Worm (Caenorhabditis elegans) whole organism, L4 larva: Measurements from ENCODE around the gene sre-20.

Source experiments
- aha-1 ChIP-seq: fragments of 150-350 bp; peaks from one replicate; lab custom pipeline; 2014; ENCODE audit warnings: missing biosample characterization, missing genetic modification characterization
- ama-1 ChIP-seq: fragments of 150-350 bp; optimal IDR thresholded peaks from 2 replicates; lab custom pipeline; 2014; ENCODE audit warnings: inconsistent platforms, mixed read lengths
- arid-1 ChIP-seq: fragments of 200-800 bp; sonication (Bioruptor generic); conservative IDR thresholded peaks from 2 replicates; pipeline ENCODE4 v1.3.6; 2022; ENCODE audit warnings: missing genetic modification reagents, missing genetic modification characterization, missing compliant biosample characterization
- ceh-82 ChIP-seq: sonication (generic microtip); optimal IDR thresholded peaks from 2 replicates; lab custom pipeline; 2017; ENCODE audit warnings: missing biosample characterization, missing genetic modification characterization
- egl-27 ChIP-seq: sonication (generic microtip); optimal IDR thresholded peaks from 3 replicates; lab custom pipeline; 2017; ENCODE audit warnings: missing biosample characterization, missing genetic modification reagents, missing genetic modification characterization
- fkh-10 ChIP-seq: fragments of 150-350 bp; optimal IDR thresholded peaks from 2 replicates; lab custom pipeline; 2014; ENCODE audit warnings: missing biosample characterization, missing genetic modification reagents, missing genetic modification characterization
- fos-1 ChIP-seq: fragments of 150-350 bp; optimal IDR thresholded peaks from 2 replicates; lab custom pipeline; 2014; ENCODE audit warnings: missing biosample characterization, missing genetic modification characterization
- lin-39 ChIP-seq: fragments of 150-350 bp; optimal IDR thresholded peaks from 2 replicates; lab custom pipeline; 2014; ENCODE audit warnings: missing biosample characterization, missing genetic modification reagents, missing genetic modification characterization
- mdl-1 ChIP-seq, 2 experiments: fragments of 150-350 bp in 1 of 2; sonication (generic microtip) in 1 of 2; optimal IDR thresholded peaks; 2 replicates each; lab custom pipeline; 2014 to 2017; ENCODE audit warnings: missing biosample characterization in 2 of 2, missing genetic modification characterization in 2 of 2
- nhr-11 ChIP-seq: fragments of 150-350 bp; optimal IDR thresholded peaks from 2 replicates; lab custom pipeline; 2014; ENCODE audit warnings: missing biosample characterization, missing genetic modification characterization
- nhr-41 ChIP-seq: fragments of 200-800 bp; sonication (Bioruptor generic); IDR thresholded peaks from 2 replicates; pipeline ENCODE4 v1.3.6; 2022; ENCODE audit warnings: missing genetic modification reagents, missing genetic modification characterization, missing compliant biosample characterization
- snpc-4 ChIP-seq: fragments of 150-350 bp; optimal IDR thresholded peaks from 2 replicates; lab custom pipeline; 2014; ENCODE audit warnings: missing biosample characterization, missing genetic modification characterization
- unc-39 ChIP-seq: sonication (generic microtip); optimal IDR thresholded peaks from 2 replicates; lab custom pipeline; 2017; ENCODE audit warnings: missing biosample characterization, missing genetic modification characterization
- unc-62 ChIP-seq, 3 experiments: fragments of 150-350 bp in 1 of 3; sonication (generic microtip); optimal IDR thresholded peaks in 2 of 3; peaks in 1 of 3; 1 replicate in 1 of 3; 2 replicates in 2 of 3; lab custom pipeline; 2014 to 2017; ENCODE audit warnings: missing biosample characterization in 3 of 3, missing genetic modification characterization in 3 of 3, missing genetic modification reagents in 3 of 3, missing genotype in 1 of 3

ce11 chrV:12786340-12786739 is 1.6 kb upstream of the sre-20 start:
- no peak for TF ChIP-seq nhr-11
- TF ChIP-seq mdl-1 (tag; optimal IDR thresholded peaks at IDR 0.05; lab: Kevin White, UChicago) = no peak
- TF ChIP-seq ama-1 (lab: Kevin White, UChicago) = no peak
- no peak for TF ChIP-seq snpc-4 (tag; lab: Kevin White, UChicago)
- TF ChIP-seq nhr-41 (GFP tag; lab: Robert Waterston, UW) = no peak
- TF ChIP-seq fos-1 (tag; lab: Kevin White, UChicago) = no peak
- TF ChIP-seq arid-1 (GFP tag; lab: Robert Waterston, UW) = no peak
- TF ChIP-seq unc-39 = no peak
- TF ChIP-seq aha-1 (tag; lab: Kevin White, UChicago) = no peak
- no peak for TF ChIP-seq ceh-82 (tag; lab: Kevin White, UChicago)
- TF ChIP-seq fkh-10 (GFP tag; lab: Kevin White, UChicago) = no peak
- TF ChIP-seq unc-62 (GFP tag; optimal IDR thresholded peaks at IDR 0.05 in 1 of 2; lab: Kevin White, UChicago) = no peak
- TF ChIP-seq unc-62 (tag; optimal IDR thresholded peaks at IDR 0.05; lab: Kevin White, UChicago) = no peak
- TF ChIP-seq lin-39 = no peak
- TF ChIP-seq egl-27 (tag; lab: Kevin White, UChicago) = no peak
